Worm (Caenorhabditis elegans) whole organism, young adult: ENCODE results near the gene C23H4.6.

Experiments
- B0019.2 ChIP-seq: fragments of 200-800 bp; sonication (Bioruptor generic); conservative IDR thresholded peaks from 2 replicates; pipeline ENCODE4 v1.3.6; 2022; ENCODE audit warnings: missing genetic modification reagents, missing genetic modification characterization, missing compliant biosample characterization
- B0261.1 ChIP-seq: sonication (generic microtip); optimal IDR thresholded peaks from 2 replicates; lab custom pipeline; 2016; ENCODE audit warnings: mild to moderate bottlenecking, missing genetic modification characterization, moderate library complexity, missing compliant biosample characterization
- F22D6.2 ChIP-seq: sonication (generic microtip); optimal IDR thresholded peaks from 2 replicates; lab custom pipeline; 2016; ENCODE audit warnings: mild to moderate bottlenecking, missing genetic modification characterization, missing compliant biosample characterization
- F39B2.1 ChIP-seq: fragments of 200-800 bp; sonication (Bioruptor generic); IDR thresholded peaks from 2 replicates; pipeline ENCODE4 v1.3.6; 2022; ENCODE audit warnings: missing genetic modification reagents, missing genetic modification characterization, missing compliant biosample characterization
- F52B5.7 ChIP-seq: sonication (generic microtip); optimal IDR thresholded peaks from 2 replicates; lab custom pipeline; 2016; ENCODE audit warnings: mild to moderate bottlenecking, missing genetic modification characterization, missing compliant biosample characterization
- K12H6.12 ChIP-seq: fragments of 200-800 bp; sonication (Bioruptor generic); optimal IDR thresholded peaks from 2 replicates; lab custom pipeline; 2018; ENCODE audit warnings: mild to moderate bottlenecking, missing genetic modification characterization, missing compliant biosample characterization
- Y53F4B.3 ChIP-seq: fragments of 200-800 bp; sonication (Bioruptor generic); IDR thresholded peaks from 2 replicates; pipeline ENCODE4 v1.3.6; 2022; ENCODE audit warnings: missing genetic modification reagents, missing genetic modification characterization, missing compliant biosample characterization
- ama-1 ChIP-seq, 3 experiments: fragments of 150-350 bp in 1 of 3; sonication (generic microtip) in 2 of 3; optimal IDR thresholded peaks; 2 replicates each; lab custom pipeline; 2014 to 2018; ENCODE audit warnings: missing biosample characterization in 2 of 3, missing genetic modification characterization in 2 of 3, missing genetic modification reagents in 2 of 3
- attf-5 ChIP-seq: fragments of 200-800 bp; sonication (Bioruptor generic); optimal IDR thresholded peaks from 2 replicates; lab custom pipeline; 2018; ENCODE audit warnings: mild to moderate bottlenecking, missing genetic modification characterization, missing compliant biosample characterization
- bed-1 ChIP-seq: fragments of 200-800 bp; sonication (Bioruptor generic); IDR thresholded peaks from 2 replicates; pipeline ENCODE4 v1.3.6; 2022; ENCODE audit warnings: missing genetic modification reagents, missing genetic modification characterization, missing compliant biosample characterization
- ceh-27 ChIP-seq: fragments of 200-800 bp; sonication (Bioruptor generic); optimal IDR thresholded peaks from 2 replicates; lab custom pipeline; 2018; ENCODE audit warnings: mild to moderate bottlenecking, missing genetic modification characterization, moderate library complexity, missing compliant biosample characterization
- ceh-79 ChIP-seq: sonication (generic microtip); optimal IDR thresholded peaks from 2 replicates; lab custom pipeline; 2017; ENCODE audit warnings: mild to moderate bottlenecking, missing genetic modification characterization, missing compliant biosample characterization
- chd-7 ChIP-seq: sonication (generic microtip); optimal IDR thresholded peaks from 2 replicates; lab custom pipeline; 2016; ENCODE audit warnings: mild to moderate bottlenecking, missing genetic modification characterization, moderate library complexity, missing compliant biosample characterization
- dpff-1 ChIP-seq: sonication (generic microtip); optimal IDR thresholded peaks from 2 replicates; lab custom pipeline; 2017; ENCODE audit warnings: mild to moderate bottlenecking, missing genetic modification characterization, missing compliant biosample characterization
- efl-1 ChIP-seq: fragments of 150-350 bp; optimal IDR thresholded peaks from 2 replicates; lab custom pipeline; 2014; ENCODE audit warnings: missing biosample characterization, missing genetic modification reagents, missing genetic modification characterization
- egl-18 ChIP-seq: fragments of 200-800 bp; sonication (Bioruptor generic); IDR thresholded peaks from 2 replicates; pipeline ENCODE4 v1.3.6; 2022; ENCODE audit warnings: missing genetic modification reagents, missing genetic modification characterization, missing compliant biosample characterization
- egl-44 ChIP-seq: fragments of 200-800 bp; sonication (Bioruptor generic); IDR thresholded peaks from 2 replicates; pipeline ENCODE4 v1.3.6; 2022; ENCODE audit warnings: missing genetic modification reagents, missing genetic modification characterization, missing compliant biosample characterization
- egrh-3 ChIP-seq: fragments of 200-800 bp; sonication (Bioruptor generic); IDR thresholded peaks from 2 replicates; pipeline ENCODE4 v1.3.6; 2022; ENCODE audit warnings: missing genetic modification reagents, missing genetic modification characterization, missing compliant biosample characterization
- ekl-4 ChIP-seq: fragments of 200-800 bp; sonication (Bioruptor generic); IDR thresholded peaks from 2 replicates; pipeline ENCODE4 v1.3.6; 2022; ENCODE audit warnings: missing genetic modification reagents, missing genetic modification characterization, missing compliant biosample characterization
- fkh-3 ChIP-seq: sonication (generic microtip); optimal IDR thresholded peaks from 2 replicates; lab custom pipeline; 2016; ENCODE audit warnings: mild to moderate bottlenecking, missing genetic modification characterization, missing compliant biosample characterization
- gei-17 ChIP-seq: fragments of 200-800 bp; sonication (Bioruptor generic); optimal IDR thresholded peaks from 2 replicates; lab custom pipeline; 2018; ENCODE audit warnings: mild to moderate bottlenecking, missing genetic modification characterization, missing compliant biosample characterization
- let-526 ChIP-seq: fragments of 200-800 bp; sonication (Bioruptor generic); IDR thresholded peaks from 2 replicates; pipeline ENCODE4 v1.3.6; 2022; ENCODE audit warnings: missing genetic modification reagents, missing genetic modification characterization, missing compliant biosample characterization
- lir-1 ChIP-seq: fragments of 200-800 bp; sonication (Bioruptor generic); conservative IDR thresholded peaks from 2 replicates; pipeline ENCODE4 v1.3.6; 2022; ENCODE audit warnings: missing genetic modification reagents, missing genetic modification characterization, missing compliant biosample characterization
- mcd-1 ChIP-seq: fragments of 200-800 bp; sonication (Bioruptor generic); IDR thresholded peaks from 2 replicates; pipeline ENCODE4 v1.3.6; 2022; ENCODE audit warnings: missing genetic modification reagents, missing genetic modification characterization, missing compliant biosample characterization
- nhr-179 ChIP-seq: sonication (generic microtip); optimal IDR thresholded peaks from 2 replicates; lab custom pipeline; 2016; ENCODE audit warnings: mild to moderate bottlenecking, missing genetic modification characterization, missing compliant biosample characterization
- snpc-1.3 ChIP-seq: sonication (generic microtip); optimal IDR thresholded peaks from 2 replicates; lab custom pipeline; 2017; ENCODE audit warnings: missing genetic modification characterization, mild to moderate bottlenecking, missing compliant biosample characterization, antibody characterized with exemption, moderate library complexity, missing genotype, missing genetic modification reagents; ENCODE audit not compliant: insufficient read depth
- sptf-2 ChIP-seq: fragments of 200-800 bp; sonication (Bioruptor generic); optimal IDR thresholded peaks from 2 replicates; lab custom pipeline; 2018; ENCODE audit warnings: mild to moderate bottlenecking, missing genetic modification characterization, missing compliant biosample characterization
- tbp1 ChIP-seq: fragments of 200-800 bp; sonication (Bioruptor generic); optimal IDR thresholded peaks from 2 replicates; lab custom pipeline; 2018; ENCODE audit warnings: mild to moderate bottlenecking, missing genetic modification characterization, missing compliant biosample characterization
- tbx-9 ChIP-seq: sonication (generic microtip); optimal IDR thresholded peaks from 2 replicates; lab custom pipeline; 2016; ENCODE audit warnings: borderline replicate concordance, missing genetic modification characterization, inconsistent platforms, missing compliant biosample characterization
- unc-62 ChIP-seq: fragments of 150-350 bp; optimal IDR thresholded peaks from 2 replicates; lab custom pipeline; 2014; ENCODE audit warnings: missing biosample characterization, missing genetic modification reagents, missing genetic modification characterization
- zfh-2 ChIP-seq: fragments of 200-800 bp; sonication (Bioruptor generic); conservative IDR thresholded peaks from 2 replicates; pipeline ENCODE4 v1.3.6; 2022; ENCODE audit warnings: missing genetic modification reagents, missing genetic modification characterization, missing compliant biosample characterization
- ztf-25 ChIP-seq: fragments of 200-800 bp; sonication (Bioruptor generic); IDR thresholded peaks from 2 replicates; pipeline ENCODE4 v1.3.6; 2022; ENCODE audit warnings: missing genetic modification reagents, missing genetic modification characterization, missing compliant biosample characterization

C23H4.6 gene

ce11 chrX:12198298-12198697, 37.1 kb upstream of the C23H4.6 start:
- TF ChIP-seq egl-44 (GFP tag; lab: Robert Waterston, UW) (no peak), unc-62 (GFP tag; lab: Kevin White, UChicago) (no peak), dpff-1 (tag; lab: Kevin White, UChicago) (no peak), lir-1 (no peak), F39B2.1 (GFP tag; lab: Robert Waterston, UW) (no peak), snpc-1.3 (tag; lab: Kevin White, UChicago) (no peak), bed-1 (GFP tag; lab: Robert Waterston, UW) (no peak), efl-1 (no peak), tbp1 (no peak), fkh-3 (tag; lab: Kevin White, UChicago) (no peak), ztf-25 (GFP tag; lab: Robert Waterston, UW) (no peak), Y53F4B.3 (GFP tag; lab: Robert Waterston, UW) (no peak), ama-1 (optimal IDR thresholded peaks at IDR 0.05; lab: Kevin White, UChicago) (no peak), ama-1 (GFP tag; optimal IDR thresholded peaks at IDR 0.05; lab: Kevin White, UChicago) (no peak), B0019.2 (GFP tag; lab: Robert Waterston, UW) (no peak), nhr-179 (no peak), ekl-4 (no peak), F52B5.7 (tag; lab: Kevin White, UChicago) (no peak), zfh-2 (GFP tag; lab: Robert Waterston, UW) (no peak), egl-18 (GFP tag; lab: Robert Waterston, UW) (no peak)

ce11 chrX:12200577-12200976, 34.8 kb upstream of the C23H4.6 start:
- TF ChIP-seq K12H6.12 = peak; percentile 16
- TF ChIP-seq F22D6.2 (tag; lab: Kevin White, UChicago) = no peak

- no peak for TF ChIP-seq sptf-2 (GFP tag; lab: Kevin White, UChicago)
- TF ChIP-seq attf-5 = no peak
- peak; percentile 72 for TF ChIP-seq zfh-2 (GFP tag; lab: Robert Waterston, UW)
These were observed 34.0 kb upstream of the C23H4.6 start for ce11 chrX:12201435-12201834.

ce11 chrX:12201840-12202239, 33.6 kb upstream of the C23H4.6 start:
- no peak for TF ChIP-seq egrh-3 (GFP tag; lab: Robert Waterston, UW)
- no peak for TF ChIP-seq gei-17 (GFP tag; lab: Kevin White, UChicago)
- TF ChIP-seq let-526 (GFP tag; lab: Robert Waterston, UW) = no peak
- TF ChIP-seq mcd-1 (GFP tag; lab: Robert Waterston, UW) = no peak
- TF ChIP-seq B0261.1 (tag; lab: Kevin White, UChicago) = no peak

- peak; percentile 33 for TF ChIP-seq chd-7
- no peak for TF ChIP-seq tbx-9 (tag; lab: Kevin White, UChicago)
- TF ChIP-seq ceh-79 (tag; lab: Kevin White, UChicago) = no peak
- peak; percentile 48 for TF ChIP-seq ceh-27 (GFP tag; lab: Kevin White, UChicago)
These were observed 31.1 kb upstream of the C23H4.6 start for ce11 chrX:12204334-12204733.
